Worm (Caenorhabditis elegans) whole organism, L1 larva: ENCODE results near the gene ubc-8.

Source experiments
- aly-2 ChIP-seq: fragments of 150-350 bp; optimal IDR thresholded peaks from 2 replicates; lab custom pipeline; 2014; ENCODE audit warnings: missing biosample characterization, missing genetic modification characterization
- ceh-8 ChIP-seq: fragments of 200-800 bp; sonication (Bioruptor generic); optimal IDR thresholded peaks from 2 replicates; lab custom pipeline; 2018; ENCODE audit warnings: mild to moderate bottlenecking, missing genetic modification characterization, moderate library complexity, missing compliant biosample characterization
- ceh-82 ChIP-seq, 3 experiments: fragments of 150-350 bp in 1 of 3; sonication (generic microtip) in 2 of 3; optimal IDR thresholded peaks; 2 replicates each; lab custom pipeline; 2014 to 2017; ENCODE audit warnings: missing biosample characterization in 3 of 3, missing genetic modification characterization in 3 of 3
- ceh-90 ChIP-seq: sonication (generic microtip); optimal IDR thresholded peaks from 2 replicates; lab custom pipeline; 2016; ENCODE audit warnings: missing genetic modification characterization, missing compliant biosample characterization
- dpl-1 ChIP-seq, 3 experiments: fragments of 150-350 bp in 2 of 3; sonication (generic microtip) in 1 of 3; optimal IDR thresholded peaks; 2 replicates each; lab custom pipeline; 2014 to 2017; ENCODE audit warnings: missing biosample characterization in 3 of 3, missing genetic modification characterization in 3 of 3, missing genetic modification reagents in 3 of 3
- efl-1 ChIP-seq, 4 experiments: fragments of 150-350 bp; optimal IDR thresholded peaks in 3 of 4; peaks in 1 of 4; 1 replicate in 1 of 4; 2 replicates in 3 of 4; lab custom pipeline; 2014; ENCODE audit warnings: missing biosample characterization in 2 of 4, missing genetic modification characterization in 2 of 4, missing genetic modification reagents in 2 of 4
- efl-3 ChIP-seq: fragments of 200-800 bp; sonication (Bioruptor generic); optimal IDR thresholded peaks from 2 replicates; lab custom pipeline; 2018; ENCODE audit warnings: mild to moderate bottlenecking, missing genetic modification characterization, missing compliant biosample characterization
- egl-13 ChIP-seq: sonication (generic microtip); optimal IDR thresholded peaks from 2 replicates; lab custom pipeline; 2016; ENCODE audit warnings: missing genotype, missing genetic modification reagents, missing genetic modification characterization, missing compliant biosample characterization
- fkh-10 ChIP-seq: sonication (generic microtip); optimal IDR thresholded peaks from 2 replicates; lab custom pipeline; 2017; ENCODE audit warnings: missing biosample characterization, missing genetic modification reagents, missing genetic modification characterization
- fkh-8 ChIP-seq: sonication (generic microtip); optimal IDR thresholded peaks from 2 replicates; lab custom pipeline; 2016; ENCODE audit warnings: mild to moderate bottlenecking, missing genetic modification characterization, missing compliant biosample characterization
- hlh-17 ChIP-seq: fragments of 200-800 bp; sonication (Bioruptor generic); optimal IDR thresholded peaks from 2 replicates; lab custom pipeline; 2018; ENCODE audit warnings: missing genetic modification characterization, mild to moderate bottlenecking, missing compliant biosample characterization, moderate library complexity, borderline replicate concordance
- jun-1 ChIP-seq: fragments of 150-350 bp; optimal IDR thresholded peaks from 2 replicates; lab custom pipeline; 2014; ENCODE audit warnings: missing biosample characterization, missing genetic modification reagents, missing genetic modification characterization
- lin-14 ChIP-seq: fragments of 200-800 bp; sonication (Bioruptor generic); optimal IDR thresholded peaks from 2 replicates; lab custom pipeline; 2018; ENCODE audit warnings: mild to moderate bottlenecking, missing genetic modification characterization, moderate library complexity, missing compliant biosample characterization
- lin-35 ChIP-seq, 2 experiments: fragments of 150-350 bp; optimal IDR thresholded peaks; 2 replicates each; lab custom pipeline; 2014; ENCODE audit warnings: missing biosample characterization in 2 of 2, missing genetic modification characterization in 2 of 2, missing genetic modification reagents in 2 of 2
- lin-39 ChIP-seq: fragments of 150-350 bp; optimal IDR thresholded peaks from 2 replicates; lab custom pipeline; 2014; ENCODE audit warnings: missing biosample characterization, missing genetic modification reagents, missing genetic modification characterization
- lsy-2 ChIP-seq, 2 experiments: fragments of 150-350 bp; optimal IDR thresholded peaks; 2 replicates each; lab custom pipeline; 2014; ENCODE audit warnings: missing biosample characterization in 2 of 2, missing genetic modification characterization in 2 of 2
- mdl-1 ChIP-seq, 2 experiments: fragments of 150-350 bp; optimal IDR thresholded peaks; 2 replicates each; lab custom pipeline; 2014 to 2017; ENCODE audit warnings: missing biosample characterization in 2 of 2, missing genetic modification characterization in 2 of 2, inconsistent platforms in 1 of 2
- nhr-237 ChIP-seq: fragments of 150-350 bp; optimal IDR thresholded peaks from 2 replicates; lab custom pipeline; 2014; ENCODE audit warnings: missing biosample characterization, missing genetic modification characterization
- nhr-28 ChIP-seq: fragments of 150-350 bp; optimal IDR thresholded peaks from 2 replicates; lab custom pipeline; 2014; ENCODE audit warnings: missing biosample characterization, missing genetic modification characterization
- nhr-71 ChIP-seq: sonication (generic microtip); optimal IDR thresholded peaks from 2 replicates; lab custom pipeline; 2016; ENCODE audit warnings: mild to moderate bottlenecking, missing genetic modification characterization, moderate library complexity, missing compliant biosample characterization
- nhr-84 ChIP-seq: sonication (generic microtip); optimal IDR thresholded peaks from 2 replicates; lab custom pipeline; 2017; ENCODE audit warnings: missing biosample characterization, missing genetic modification characterization
- nhr-85 ChIP-seq: sonication (generic microtip); peaks from one replicate; lab custom pipeline; 2016; ENCODE audit warnings: missing genetic modification characterization, inconsistent platforms, missing compliant biosample characterization
- pag-3 ChIP-seq: sonication (generic microtip); optimal IDR thresholded peaks from 2 replicates; lab custom pipeline; 2017; ENCODE audit warnings: missing genetic modification characterization, mild to moderate bottlenecking, missing compliant biosample characterization, antibody characterized with exemption, borderline replicate concordance; ENCODE audit not compliant: insufficient read depth
- snpc-4 ChIP-seq: fragments of 150-350 bp; optimal IDR thresholded peaks from 2 replicates; lab custom pipeline; 2014; ENCODE audit warnings: missing biosample characterization, missing genetic modification characterization
- sox-4 ChIP-seq: sonication (generic microtip); optimal IDR thresholded peaks from 2 replicates; lab custom pipeline; 2016; ENCODE audit warnings: missing genetic modification characterization, missing compliant biosample characterization
- sup-37 ChIP-seq: fragments of 200-800 bp; sonication (Bioruptor generic); optimal IDR thresholded peaks from 2 replicates; lab custom pipeline; 2018; ENCODE audit warnings: mild to moderate bottlenecking, missing genetic modification characterization, missing compliant biosample characterization
- tbx-2 ChIP-seq: sonication (generic microtip); optimal IDR thresholded peaks from 2 replicates; lab custom pipeline; 2016; ENCODE audit warnings: missing genetic modification characterization, missing compliant biosample characterization
- unc-62 ChIP-seq: fragments of 150-350 bp; optimal IDR thresholded peaks from 2 replicates; lab custom pipeline; 2014; ENCODE audit warnings: missing biosample characterization, missing genetic modification reagents, missing genetic modification characterization
- unc-86 ChIP-seq: sonication (generic microtip); optimal IDR thresholded peaks from 2 replicates; lab custom pipeline; 2016; ENCODE audit warnings: missing genetic modification characterization, missing compliant biosample characterization
- vab-15 ChIP-seq: sonication (generic microtip); optimal IDR thresholded peaks from 2 replicates; lab custom pipeline; 2017; ENCODE audit warnings: missing genotype, mild to moderate bottlenecking, missing genetic modification characterization, missing compliant biosample characterization
- xbp-1 ChIP-seq: sonication (generic microtip); optimal IDR thresholded peaks from 2 replicates; lab custom pipeline; 2016; ENCODE audit warnings: missing genetic modification characterization, missing compliant biosample characterization
- ztf-4 ChIP-seq: fragments of 150-350 bp; optimal IDR thresholded peaks from 2 replicates; lab custom pipeline; 2014; ENCODE audit warnings: missing biosample characterization, missing genetic modification characterization

ubc-8 gene

DNA sequence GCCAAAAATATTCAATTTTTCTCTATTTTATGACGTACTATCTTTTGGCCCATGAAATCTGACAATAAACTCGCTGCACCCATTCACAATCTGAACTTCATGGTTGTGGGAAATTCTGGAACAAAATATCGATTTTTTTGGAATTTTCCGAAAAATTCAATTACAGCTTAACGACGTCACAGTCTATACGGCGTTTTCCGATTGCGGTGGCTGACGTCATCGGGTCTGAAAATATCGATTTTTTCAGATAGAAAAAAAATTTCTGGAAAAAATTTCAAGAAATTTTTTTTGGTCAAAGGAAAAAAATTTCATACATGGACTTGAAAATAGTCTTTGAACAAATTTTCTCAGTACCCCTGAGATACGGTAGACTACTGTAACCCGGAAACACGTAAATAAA is at the start of gene ubc-8:
ubc-8 (minus strand) TSS at position 227 of the 400 bp plus-strand sequence.
- TF ChIP-seq vab-15 (tag; lab: Kevin White, UChicago): no peak
- TF ChIP-seq ceh-90 (tag; lab: Kevin White, UChicago): peak; percentile 3

DNA sequence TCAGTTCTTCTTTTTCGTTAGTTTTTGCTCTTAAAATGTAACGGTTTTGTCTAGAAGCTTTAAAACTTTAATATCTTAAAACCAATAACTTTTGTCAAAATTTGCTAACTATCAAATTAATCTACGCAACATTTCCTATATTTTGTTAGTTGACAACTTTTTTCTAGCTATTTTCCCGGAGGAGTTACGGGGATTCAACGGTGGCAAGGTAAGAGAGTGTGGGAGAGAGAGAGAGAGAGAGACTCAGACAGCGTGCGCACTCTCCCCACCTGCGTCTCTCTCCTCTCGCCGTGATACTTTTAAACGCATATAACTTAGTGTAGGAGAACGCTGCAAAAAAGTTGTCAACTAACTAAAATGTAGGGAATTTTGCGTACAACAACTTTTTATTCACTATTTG is 46.5 kb upstream of the ubc-8 start:
- TF ChIP-seq ceh-8 (GFP tag; lab: Kevin White, UChicago) (no peak), efl-1 (optimal IDR thresholded peaks at IDR 0.05; lab: Kevin White, UChicago) (no peak), efl-1 (GFP tag; optimal IDR thresholded peaks at IDR 0.05 in 1 of 2; lab: Kevin White, UChicago) (peak in 1 of 2 experiments; percentile 91)

DNA sequence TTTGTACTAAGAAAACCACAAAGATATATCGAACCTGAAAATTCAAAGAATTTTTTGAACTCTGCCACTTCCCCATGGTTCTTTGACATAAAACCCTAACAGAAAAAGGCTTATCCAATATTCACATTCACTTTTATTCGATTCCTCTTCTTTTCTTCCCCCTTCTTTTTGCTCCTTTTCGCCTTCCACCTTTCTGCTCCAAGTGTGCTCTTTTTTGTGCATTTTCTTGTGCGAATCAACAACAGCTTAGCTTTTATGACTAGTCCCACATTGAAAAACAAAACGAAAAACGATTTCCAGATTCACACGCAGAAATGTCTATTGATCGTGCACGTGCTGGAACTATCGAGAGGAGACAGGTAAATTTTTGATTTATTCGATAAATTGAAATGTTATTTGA is 44.5 kb upstream of the ubc-8 start, which contains the start of gene Y54G2A.41:
Y54G2A.41 (plus strand) TSS at position 301 of the 400 bp plus-strand sequence.
- TF ChIP-seq dpl-1 (GFP tag; optimal IDR thresholded peaks at IDR 0.05; lab: Kevin White, UChicago) (no peak), efl-1 (optimal IDR thresholded peaks at IDR 0.05; lab: Kevin White, UChicago) (no peak), efl-1 (GFP tag; optimal IDR thresholded peaks at IDR 0.05 in 1 of 2; lab: Kevin White, UChicago) (peak in 1 of 2 experiments; percentile 78), egl-13 (tag; lab: Kevin White, UChicago) (no peak), fkh-10 (GFP tag; lab: Kevin White, UChicago) (no peak), nhr-28 (tag; lab: Kevin White, UChicago) (no peak), nhr-237 (tag; lab: Kevin White, UChicago) (no peak), lin-39 (no peak), ztf-4 (tag; lab: Kevin White, UChicago) (no peak), mdl-1 (tag; optimal IDR thresholded peaks at IDR 0.05; lab: Kevin White, UChicago) (no peak)

DNA sequence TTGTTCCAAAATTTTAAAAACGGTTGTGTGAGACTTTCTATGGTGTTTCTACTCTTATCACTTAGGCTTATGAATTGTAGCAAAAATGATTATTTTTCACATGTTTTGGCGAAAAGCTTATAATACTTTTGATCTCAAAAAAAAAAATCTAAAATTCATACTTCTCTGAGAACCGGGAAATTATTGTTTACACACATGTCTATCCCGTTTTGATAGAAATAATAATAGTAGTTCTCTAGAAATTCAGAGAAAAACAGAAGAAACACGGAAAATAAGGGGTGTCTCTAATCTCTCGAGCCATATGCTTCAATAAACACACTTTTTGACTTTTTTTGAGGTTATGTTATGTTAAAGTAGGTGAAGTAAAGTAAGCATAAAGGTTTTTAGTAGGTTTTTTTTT is 43.6 kb upstream of the ubc-8 start:
- TF ChIP-seq pag-3 (tag; lab: Kevin White, UChicago) (no peak), tbx-2 (tag; lab: Kevin White, UChicago) (no peak), aly-2 (no peak), nhr-85 (tag; lab: Kevin White, UChicago) (no peak), ceh-82 (tag; optimal IDR thresholded peaks at IDR 0.05; lab: Kevin White, UChicago) (no peak), lsy-2 (tag; optimal IDR thresholded peaks at IDR 0.05; lab: Kevin White, UChicago) (no peak), nhr-84 (tag; lab: Kevin White, UChicago) (no peak), fkh-8 (tag; lab: Kevin White, UChicago) (peak; percentile 50), ceh-8 (GFP tag; lab: Kevin White, UChicago) (no peak), egl-13 (tag; lab: Kevin White, UChicago) (no peak), unc-86 (tag; lab: Kevin White, UChicago) (no peak), nhr-71 (tag; lab: Kevin White, UChicago) (peak; percentile 21), unc-62 (GFP tag; lab: Kevin White, UChicago) (no peak), hlh-17 (no peak)

DNA sequence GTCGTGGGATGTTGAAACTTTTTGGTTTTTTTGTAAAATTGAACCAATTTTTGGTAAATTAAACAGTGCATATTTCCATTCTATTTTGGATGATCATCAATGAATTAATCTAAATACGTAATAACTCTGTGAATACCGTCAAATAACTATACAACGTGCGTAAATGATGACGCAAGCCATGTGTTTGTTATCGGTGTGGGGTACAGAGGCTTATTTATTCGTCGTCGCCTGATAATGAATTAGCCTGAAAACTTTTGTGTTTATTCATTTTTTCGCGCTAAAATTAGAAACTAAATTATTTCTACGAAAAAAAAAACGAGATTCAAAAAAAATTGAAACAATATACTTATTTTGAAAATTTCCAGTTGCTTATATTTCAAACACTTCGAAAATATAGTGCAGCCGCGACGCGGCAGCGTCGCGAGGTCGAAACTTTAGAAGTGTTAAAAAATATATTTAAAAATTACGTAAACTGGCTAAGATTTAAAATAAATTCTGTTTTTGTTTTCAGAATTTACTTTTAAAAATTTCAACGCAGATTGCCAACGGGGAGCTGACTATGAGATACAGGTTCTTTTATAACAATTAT is 41.9 kb upstream of the ubc-8 start:
- no peak for TF ChIP-seq sox-4 (tag; lab: Kevin White, UChicago)
- TF ChIP-seq nhr-85 (tag; lab: Kevin White, UChicago): peak; percentile 32
- no peak for TF ChIP-seq lsy-2 (tag; optimal IDR thresholded peaks at IDR 0.05; lab: Kevin White, UChicago)
- no peak for TF ChIP-seq efl-3 (GFP tag; lab: Kevin White, UChicago)
- TF ChIP-seq lin-35 (GFP tag; optimal IDR thresholded peaks at IDR 0.05; lab: Kevin White, UChicago): peak in 1 of 2 experiments; percentile 10
- no peak for TF ChIP-seq snpc-4

DNA sequence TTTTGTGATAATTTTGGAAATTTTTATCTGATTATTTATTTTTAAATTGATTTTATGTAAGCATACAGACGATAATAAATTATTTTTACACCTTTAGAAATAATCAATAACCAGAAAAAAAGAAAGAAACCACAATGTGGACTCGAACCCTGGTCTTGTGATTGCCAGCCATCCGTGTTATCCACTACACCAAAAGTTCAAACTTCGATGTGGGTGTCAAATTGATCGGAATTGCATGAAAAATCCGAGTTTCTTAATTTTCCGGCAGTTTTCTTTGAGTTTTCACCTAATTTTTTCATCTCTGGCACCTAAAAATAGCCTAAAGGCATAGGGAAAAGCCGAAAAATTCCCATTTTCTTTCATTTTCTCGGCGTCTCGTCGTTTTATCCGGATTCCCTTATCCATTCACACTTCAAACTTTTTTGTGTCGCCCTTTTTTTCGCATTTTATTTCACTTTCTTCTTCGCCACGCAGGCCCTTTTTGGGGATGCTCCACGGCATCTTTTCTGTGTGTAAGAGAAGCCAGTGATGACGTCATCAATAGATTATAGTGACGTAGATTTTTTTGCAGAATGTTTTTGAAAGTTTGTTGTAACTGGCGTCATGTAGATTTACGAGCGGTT is 40.5 kb upstream of the ubc-8 start:
- no peak for TF ChIP-seq sup-37 (GFP tag; lab: Kevin White, UChicago)
- peak; percentile 69 for TF ChIP-seq lin-14 (GFP tag; lab: Kevin White, UChicago)
- peak; percentile 20 for TF ChIP-seq xbp-1 (tag; lab: Kevin White, UChicago)
- no peak for TF ChIP-seq jun-1 (tag; lab: Kevin White, UChicago)
- peak; percentile 11 for TF ChIP-seq fkh-8 (tag; lab: Kevin White, UChicago)
